Worm (Caenorhabditis elegans): ENCODE results near the gene ufbp-1.

ufbp-1 gene

ce11 chrIII:8449160-8449807 is 5.9 kb upstream of the ufbp-1 start, which contains the start of gene mrpl-32 (continued):
- no peak for TF ChIP-seq lin-14 (GFP tag; optimal IDR thresholded peaks at IDR 0.05)
- TF ChIP-seq sptf-1 (tag; optimal IDR thresholded peaks at IDR 0.05) = no peak
- no peak for TF ChIP-seq jun-1 (tag; optimal IDR thresholded peaks at IDR 0.05)
- no peak for TF ChIP-seq ceh-82 (tag; optimal IDR thresholded peaks at IDR 0.05)
- no peak for TF ChIP-seq zag-1 (tag; optimal IDR thresholded peaks at IDR 0.05)
- TF ChIP-seq alr-1 (tag; optimal IDR thresholded peaks at IDR 0.05; ENCODE audit: borderline replicate concordance) = no peak
- TF ChIP-seq ceh-63 (GFP tag; optimal IDR thresholded peaks at IDR 0.05) = no peak
- TF ChIP-seq F16B12.6 (tag; optimal IDR thresholded peaks at IDR 0.05) = peak; percentile 45
- no peak for TF ChIP-seq tlp-1 (tag; optimal IDR thresholded peaks at IDR 0.05)
- no peak for TF ChIP-seq skn-1 (tag; optimal IDR thresholded peaks at IDR 0.05)
- no peak for TF ChIP-seq vab-15 (tag; optimal IDR thresholded peaks at IDR 0.05)
- no peak for TF ChIP-seq tbx-2 (tag; optimal IDR thresholded peaks at IDR 0.05)
- TF ChIP-seq fkh-8 (tag; optimal IDR thresholded peaks at IDR 0.05) = no peak
- no peak for TF ChIP-seq lir-3 (tag; optimal IDR thresholded peaks at IDR 0.05; ENCODE audit: poor library complexity)
- no peak for TF ChIP-seq lin-13 (GFP tag; optimal IDR thresholded peaks at IDR 0.05)
- no peak for TF ChIP-seq nhr-77 (tag; optimal IDR thresholded peaks at IDR 0.05)
- peak in 1 of 2 experiments; percentile 17 for TF ChIP-seq lin-35 (GFP tag; optimal IDR thresholded peaks at IDR 0.05)
- no peak for TF ChIP-seq dsc-1 (tag; optimal IDR thresholded peaks at IDR 0.05)
- TF ChIP-seq elt-2 (tag; optimal IDR thresholded peaks at IDR 0.05) = no peak
- no peak for TF ChIP-seq grh-1 (GFP tag; IDR thresholded peaks at IDR 0.05)
- TF ChIP-seq pag-3 (tag; optimal IDR thresholded peaks at IDR 0.05; ENCODE audit: borderline replicate concordance, insufficient read depth) = no peak
- TF ChIP-seq ceh-8 (GFP tag; optimal IDR thresholded peaks at IDR 0.05) = no peak
- no peak for TF ChIP-seq mef-2 (tag; optimal IDR thresholded peaks at IDR 0.05)
- no peak for TF ChIP-seq C16A3.4 (tag; optimal IDR thresholded peaks at IDR 0.05)
- TF ChIP-seq unc-86 (tag; optimal IDR thresholded peaks at IDR 0.05) = no peak
- TF ChIP-seq sox-4 (tag; optimal IDR thresholded peaks at IDR 0.05) = no peak
- no peak for TF ChIP-seq isw-1 (GFP tag; IDR thresholded peaks at IDR 0.05)
- TF ChIP-seq snu-23 (GFP tag; optimal IDR thresholded peaks at IDR 0.05) = no peak
- no peak for TF ChIP-seq nhr-20 (tag; optimal IDR thresholded peaks at IDR 0.05)
- TF ChIP-seq egl-13 (tag; optimal IDR thresholded peaks at IDR 0.05) = no peak
- TF ChIP-seq aly-2 (tag; optimal IDR thresholded peaks at IDR 0.05) = peak; percentile 73
- TF ChIP-seq mdl-1 (tag; optimal IDR thresholded peaks at IDR 0.05) = no peak
- TF ChIP-seq fkh-10 (GFP tag; optimal IDR thresholded peaks at IDR 0.05) = no peak
- TF ChIP-seq sup-37 (GFP tag; optimal IDR thresholded peaks at IDR 0.05) = no peak
- TF ChIP-seq nhr-237 (tag; optimal IDR thresholded peaks at IDR 0.05) = no peak
- TF ChIP-seq efl-1 (optimal IDR thresholded peaks at IDR 0.05) = no peak
- TF ChIP-seq efl-1 (GFP tag; optimal IDR thresholded peaks at IDR 0.05 in 1 of 2) = peak; percentile 8 to 78
- no peak for TF ChIP-seq lin-39 (tag; optimal IDR thresholded peaks at IDR 0.05)

ce11 chrIII:8446940-8447403 is 3.6 kb upstream of the ufbp-1 start, which contains the start of gene rpn-3:
Gene rpn-3 (plus strand): TSS chrIII:8447353.
- TF ChIP-seq grh-1 (GFP tag; IDR thresholded peaks at IDR 0.05) (peak; percentile 91), lin-35 (GFP tag; optimal IDR thresholded peaks at IDR 0.05) (peak; percentile 93), pag-3 (tag; optimal IDR thresholded peaks at IDR 0.05; ENCODE audit: borderline replicate concordance, insufficient read depth) (peak; percentile 77), C04F5.9 (tag; optimal IDR thresholded peaks at IDR 0.05) (peak; percentile 90), hlh-17 (GFP tag; optimal IDR thresholded peaks at IDR 0.05; ENCODE audit: borderline replicate concordance) (no peak), zag-1 (tag; optimal IDR thresholded peaks at IDR 0.05) (peak; percentile 63), ama-1 (optimal IDR thresholded peaks at IDR 0.05) (peak; percentile 77), vab-15 (tag; optimal IDR thresholded peaks at IDR 0.05) (peak; percentile 43), fkh-4 (tag; optimal IDR thresholded peaks at IDR 0.05; ENCODE audit: borderline replicate concordance) (peak; percentile 64), mab-9 (GFP tag; IDR thresholded peaks at IDR 0.05) (peak; percentile 96), rnt-1 (tag; optimal IDR thresholded peaks at IDR 0.05) (peak; percentile 93), tlp-1 (tag; optimal IDR thresholded peaks at IDR 0.05) (no peak), irx-1 (tag; optimal IDR thresholded peaks at IDR 0.05) (peak; percentile 92), efl-3 (GFP tag; optimal IDR thresholded peaks at IDR 0.05) (peak; percentile 69), lin-13 (GFP tag; optimal IDR thresholded peaks at IDR 0.05) (peak; percentile 94), isw-1 (GFP tag; IDR thresholded peaks at IDR 0.05) (peak; percentile 98), nhr-20 (tag; optimal IDR thresholded peaks at IDR 0.05) (peak; percentile 98), aly-2 (tag; optimal IDR thresholded peaks at IDR 0.05) (peak; percentile 99), mef-2 (tag; optimal IDR thresholded peaks at IDR 0.05) (peak; percentile 69), mep-1 (tag; optimal IDR thresholded peaks at IDR 0.05) (peak; percentile 99), lin-14 (GFP tag; optimal IDR thresholded peaks at IDR 0.05) (peak; percentile 98), pax-3 (tag; optimal IDR thresholded peaks at IDR 0.05) (peak; percentile 89), tbx-2 (tag; optimal IDR thresholded peaks at IDR 0.05) (peak; percentile 96), blmp-1 (tag; optimal IDR thresholded peaks at IDR 0.05) (peak; percentile 85), nhr-90 (tag; optimal IDR thresholded peaks at IDR 0.05; ENCODE audit: poor library complexity) (peak; percentile 94), ceh-82 (tag; optimal IDR thresholded peaks at IDR 0.05) (peak; percentile 97 to 99 (median 98))
